Fruit fly (Drosophila melanogaster) whole organism, embryonic: Measurements from ENCODE around the gene mino.

Experiments
- ATbp ChIP-seq: fragments of 200-800 bp; sonication (Bioruptor generic); optimal IDR thresholded peaks from 2 replicates; lab custom pipeline; 2017; ENCODE audit warnings: missing biosample characterization, mild to moderate bottlenecking, missing genetic modification characterization, missing genetic modification reagents
- CG10366 ChIP-seq: fragments of 200-800 bp; sonication (Bioruptor generic); IDR thresholded peaks from 2 replicates; pipeline ENCODE4 v1.3.6; 2022; ENCODE audit warnings: missing biosample characterization, missing genetic modification characterization
- CG10462 ChIP-seq: fragments of 200-800 bp; sonication (Bioruptor generic); optimal IDR thresholded peaks from 2 replicates; lab custom pipeline; 2016; ENCODE audit warnings: missing biosample characterization, missing genetic modification characterization
- CG10654 ChIP-seq: fragments of 200-800 bp; sonication (Bioruptor generic); optimal IDR thresholded peaks from 2 replicates; lab custom pipeline; 2016; ENCODE audit warnings: missing biosample characterization, missing genetic modification characterization
- CG11093 ChIP-seq: fragments of 200-800 bp; sonication (Bioruptor generic); IDR thresholded peaks from 3 replicates; pipeline ENCODE4 v1.3.6; 2022; ENCODE audit warnings: missing biosample characterization, missing genetic modification characterization
- CG12744 ChIP-seq: fragments of 200-800 bp; sonication (Bioruptor generic); optimal IDR thresholded peaks from 2 replicates; lab custom pipeline; 2016; ENCODE audit warnings: missing biosample characterization, missing genetic modification characterization
- CG12769 ChIP-seq: fragments of 200-800 bp; sonication (Bioruptor generic); optimal IDR thresholded peaks from 2 replicates; lab custom pipeline; 2019; ENCODE audit warnings: missing biosample characterization, mild to moderate bottlenecking, missing genetic modification characterization, moderate library complexity
- CG13123 ChIP-seq: fragments of 200-800 bp; sonication (Bioruptor generic); optimal IDR thresholded peaks from 2 replicates; lab custom pipeline; 2016; ENCODE audit warnings: missing biosample characterization, missing genetic modification characterization
- CG1603 ChIP-seq: fragments of 200-800 bp; sonication (Bioruptor generic); optimal IDR thresholded peaks from 2 replicates; lab custom pipeline; 2019; ENCODE audit warnings: missing biosample characterization, mild to moderate bottlenecking, missing genetic modification characterization, moderate library complexity
- CG17385 ChIP-seq: fragments of 200-800 bp; sonication (Bioruptor generic); optimal IDR thresholded peaks from 3 replicates; lab custom pipeline; 2018; ENCODE audit warnings: missing biosample characterization, mild to moderate bottlenecking, missing genetic modification characterization
- CG17802 ChIP-seq: fragments of 200-800 bp; sonication (Bioruptor generic); optimal IDR thresholded peaks from 2 replicates; lab custom pipeline; 2018; ENCODE audit warnings: missing biosample characterization, mild to moderate bottlenecking, missing genetic modification characterization, moderate library complexity
- CG18764 ChIP-seq: fragments of 200-800 bp; sonication (Bioruptor generic); optimal IDR thresholded peaks from 3 replicates; lab custom pipeline; 2016; ENCODE audit warnings: missing biosample characterization, missing genetic modification characterization
- CG2116 ChIP-seq: fragments of 200-800 bp; sonication (Bioruptor generic); optimal IDR thresholded peaks from 3 replicates; lab custom pipeline; 2018; ENCODE audit warnings: missing biosample characterization, mild to moderate bottlenecking, missing genetic modification characterization
- CG33557 ChIP-seq: fragments of 200-800 bp; sonication (Bioruptor generic); optimal IDR thresholded peaks from 2 replicates; lab custom pipeline; 2019; ENCODE audit warnings: missing biosample characterization, mild to moderate bottlenecking, missing genetic modification characterization, moderate library complexity
- CG3838 ChIP-seq: fragments of 200-800 bp; sonication (Bioruptor generic); optimal IDR thresholded peaks from 3 replicates; lab custom pipeline; 2016; ENCODE audit warnings: missing biosample characterization, missing genetic modification characterization
- CG4424 ChIP-seq: fragments of 200-800 bp; sonication (Bioruptor generic); optimal IDR thresholded peaks from 3 replicates; lab custom pipeline; 2016; ENCODE audit warnings: missing biosample characterization, missing genetic modification characterization
- CG8359 ChIP-seq: fragments of 200-800 bp; sonication (Bioruptor generic); optimal IDR thresholded peaks from 2 replicates; lab custom pipeline; 2017; ENCODE audit warnings: missing biosample characterization, mild to moderate bottlenecking, missing genetic modification characterization, borderline replicate concordance
- CG8944 ChIP-seq: fragments of 200-800 bp; sonication (Bioruptor generic); optimal IDR thresholded peaks from 3 replicates; lab custom pipeline; 2016; ENCODE audit warnings: missing biosample characterization, missing genetic modification characterization
- CG9797 ChIP-seq: fragments of 200-800 bp; sonication (Bioruptor generic); optimal IDR thresholded peaks from 3 replicates; lab custom pipeline; 2018; ENCODE audit warnings: missing biosample characterization, mild to moderate bottlenecking, missing genetic modification characterization
- CG9876 ChIP-seq: fragments of 200-800 bp; sonication (Bioruptor generic); optimal IDR thresholded peaks from 2 replicates; lab custom pipeline; 2016; ENCODE audit warnings: missing biosample characterization, missing genetic modification characterization
- CG9932 ChIP-seq: fragments of 200-800 bp; sonication (Bioruptor generic); IDR thresholded peaks from 2 replicates; pipeline ENCODE4 v1.3.6; 2022; ENCODE audit warnings: missing biosample characterization, missing genetic modification characterization
- CoRest ChIP-seq: fragments of 200-800 bp; sonication (Bioruptor generic); optimal IDR thresholded peaks from 3 replicates; lab custom pipeline; 2018; ENCODE audit warnings: missing biosample characterization, mild to moderate bottlenecking, missing genetic modification characterization, moderate library complexity
- CrebB ChIP-seq: fragments of 200-800 bp; sonication (Bioruptor generic); optimal IDR thresholded peaks from 3 replicates; lab custom pipeline; 2018; ENCODE audit warnings: missing biosample characterization, mild to moderate bottlenecking, missing genetic modification characterization
- D ChIP-seq, 2 experiments: fragments of 200-800 bp in 1 of 2; fragments of >200 bp in 1 of 2; sonication (Bioruptor generic) in 1 of 2; optimal IDR thresholded peaks; 2 replicates in 1 of 2; 3 replicates in 1 of 2; lab custom pipeline; 2017; ENCODE audit warnings: mild to moderate bottlenecking in 1 of 2, missing biosample characterization in 1 of 2, missing genetic modification characterization in 1 of 2, missing genetic modification reagents in 1 of 2
- Dip3 ChIP-seq: fragments of 200-800 bp; sonication (Bioruptor generic); optimal IDR thresholded peaks from 3 replicates; lab custom pipeline; 2016; ENCODE audit warnings: missing biosample characterization, missing genetic modification characterization
- GATAe ChIP-seq: fragments of 200-800 bp; sonication (Bioruptor generic); conservative IDR thresholded peaks from 2 replicates; pipeline ENCODE4 v1.3.6; 2022; ENCODE audit warnings: missing biosample characterization, missing genetic modification characterization
- HLH54F ChIP-seq: fragments of 200-800 bp; sonication (Bioruptor generic); optimal IDR thresholded peaks from 3 replicates; lab custom pipeline; 2016; ENCODE audit warnings: missing biosample characterization, missing genetic modification characterization
- Hr51 ChIP-seq, 2 experiments: fragments of 200-800 bp; sonication (Bioruptor generic); optimal IDR thresholded peaks; 2 replicates in 1 of 2; 3 replicates in 1 of 2; lab custom pipeline; 2016 to 2018; ENCODE audit warnings: missing biosample characterization in 2 of 2, missing genetic modification characterization in 2 of 2, mild to moderate bottlenecking in 1 of 2, moderate library complexity in 1 of 2
- MESR4 ChIP-seq: fragments of 200-800 bp; sonication (Bioruptor generic); optimal IDR thresholded peaks from 2 replicates; lab custom pipeline; 2018; ENCODE audit warnings: missing biosample characterization, mild to moderate bottlenecking, missing genetic modification characterization, moderate library complexity
- Optix ChIP-seq: fragments of 200-800 bp; sonication (Bioruptor generic); IDR thresholded peaks from 3 replicates; pipeline ENCODE4 v1.3.6; 2022; ENCODE audit warnings: missing biosample characterization, missing genetic modification characterization
- Sox100B ChIP-seq: fragments of 200-800 bp; sonication (Bioruptor generic); optimal IDR thresholded peaks from 3 replicates; lab custom pipeline; 2018; ENCODE audit warnings: missing biosample characterization, mild to moderate bottlenecking, missing genetic modification characterization
- Sry-β ChIP-seq: fragments of 200-800 bp; sonication (Bioruptor generic); optimal IDR thresholded peaks from 2 replicates; lab custom pipeline; 2018; ENCODE audit warnings: missing biosample characterization, mild to moderate bottlenecking, missing genetic modification characterization, moderate library complexity
- Ssrp ChIP-seq: fragments of 200-800 bp; sonication (Bioruptor generic); optimal IDR thresholded peaks from 2 replicates; lab custom pipeline; 2018; ENCODE audit warnings: missing biosample characterization, mild to moderate bottlenecking, missing genetic modification characterization, moderate library complexity
- caup ChIP-seq: fragments of 200-800 bp; sonication (Bioruptor generic); optimal IDR thresholded peaks from 3 replicates; lab custom pipeline; 2017; ENCODE audit warnings: missing biosample characterization, mild to moderate bottlenecking, missing genetic modification characterization, moderate library complexity; ENCODE audit not compliant: severe bottlenecking
- cwo ChIP-seq: fragments of 200-800 bp; sonication (Bioruptor generic); optimal IDR thresholded peaks from 3 replicates; lab custom pipeline; 2017; ENCODE audit warnings: missing biosample characterization, missing genetic modification characterization, mild to moderate bottlenecking, moderate library complexity, missing genetic modification reagents
- da ChIP-seq: fragments of 200-800 bp; sonication (Bioruptor generic); optimal IDR thresholded peaks from 2 replicates; lab custom pipeline; 2016; ENCODE audit warnings: missing biosample characterization, missing genetic modification characterization
- eyg ChIP-seq: fragments of 200-800 bp; sonication (Bioruptor generic); optimal IDR thresholded peaks from 3 replicates; lab custom pipeline; 2016; ENCODE audit warnings: missing biosample characterization, missing genetic modification characterization
- fd102C ChIP-seq: fragments of 200-800 bp; sonication (Bioruptor generic); optimal IDR thresholded peaks from 2 replicates; lab custom pipeline; 2018; ENCODE audit warnings: missing biosample characterization, mild to moderate bottlenecking, missing genetic modification characterization, moderate library complexity
- hb ChIP-seq: fragments of 200-800 bp; sonication (Bioruptor generic); IDR thresholded peaks from 3 replicates; pipeline ENCODE4 v1.3.6; 2022; ENCODE audit warnings: missing biosample characterization, missing genetic modification characterization; ENCODE audit not compliant: partially characterized antibody
- lov ChIP-seq, 2 experiments: fragments of 200-800 bp in 1 of 2; fragments of >200 bp in 1 of 2; sonication (Bioruptor generic) in 1 of 2; IDR thresholded peaks in 1 of 2; optimal IDR thresholded peaks in 1 of 2; 2 replicates in 1 of 2; 3 replicates in 1 of 2; pipeline versions ENCODE4 v1.3.6 to Lab custom; 2017 to 2022; ENCODE audit warnings: missing biosample characterization in 1 of 2, missing genetic modification characterization in 1 of 2
- otp ChIP-seq: fragments of 200-800 bp; sonication (Bioruptor generic); IDR thresholded peaks from 3 replicates; pipeline ENCODE4, ENCODE4 v1.3.6; 2022; ENCODE audit warnings: missing biosample characterization, missing genetic modification characterization
- pho ChIP-seq: fragments of 200-800 bp; sonication (Bioruptor generic); optimal IDR thresholded peaks from 2 replicates; lab custom pipeline; 2016; ENCODE audit warnings: missing biosample characterization, missing genetic modification characterization
- pnt ChIP-seq: fragments of 200-800 bp; sonication (Bioruptor generic); optimal IDR thresholded peaks from 3 replicates; lab custom pipeline; 2016; ENCODE audit warnings: missing biosample characterization, missing genetic modification characterization
- rib ChIP-seq: fragments of 200-800 bp; sonication (Bioruptor generic); IDR thresholded peaks from 2 replicates; pipeline ENCODE4 v1.3.6; 2022; ENCODE audit warnings: missing biosample characterization, missing genetic modification characterization
- run ChIP-seq: fragments of 200-800 bp; sonication (Bioruptor generic); optimal IDR thresholded peaks from 3 replicates; lab custom pipeline; 2018; ENCODE audit warnings: missing biosample characterization, mild to moderate bottlenecking, missing genetic modification characterization
- sd ChIP-seq: fragments of 200-800 bp; sonication (Bioruptor generic); optimal IDR thresholded peaks from 3 replicates; lab custom pipeline; 2018; ENCODE audit warnings: missing biosample characterization, mild to moderate bottlenecking, missing genetic modification characterization, moderate library complexity
- trem ChIP-seq: fragments of 200-800 bp; optimal IDR thresholded peaks from 3 replicates; lab custom pipeline; 2019; ENCODE audit warnings: missing biosample characterization, mild to moderate bottlenecking, missing genetic modification characterization, moderate library complexity
- zf30C ChIP-seq: fragments of 200-800 bp; sonication (Bioruptor generic); optimal IDR thresholded peaks from 3 replicates; lab custom pipeline; 2018; ENCODE audit warnings: missing biosample characterization, mild to moderate bottlenecking, missing genetic modification characterization

Gene mino

dm6 chr3R:27946555-27947204 is 21.7 kb downstream of the mino start (continued):
- TF ChIP-seq sd (tag; lab: Kevin White, UChicago) (peak; percentile 67), CG1603 (no peak), D (optimal IDR thresholded peaks at IDR 0.05; lab: Kevin White, UChicago) (no peak), D (GFP tag; optimal IDR thresholded peaks at IDR 0.05; lab: Kevin White, UChicago) (no peak), CG10462 (GFP tag; lab: Kevin White, UChicago) (no peak), fd102C (GFP tag; lab: Kevin White, UChicago) (no peak), Hr51 (GFP tag; optimal IDR thresholded peaks at IDR 0.05; lab: Kevin White, UChicago) (no peak), CG3838 (GFP tag; lab: Kevin White, UChicago) (no peak), CoRest (tag; lab: Kevin White, UChicago) (peak; percentile 1), hb (no peak), Sry-β (GFP tag; lab: Kevin White, UChicago) (no peak), caup (GFP tag; lab: Kevin White, UChicago) (peak; percentile 7), zf30C (GFP tag; lab: Kevin White, UChicago) (no peak), Optix (GFP tag; lab: Robert Waterston, UW) (no peak), cwo (GFP tag; lab: Kevin White, UChicago) (peak; percentile 82), CG12769 (tag; lab: Kevin White, UChicago) (no peak), CG10366 (no peak; the same call in 1 of the 2 replicates), otp (GFP tag; lab: Robert Waterston, UW) (no peak), pho (GFP tag; lab: Kevin White, UChicago) (no peak), CG9876 (GFP tag; lab: Kevin White, UChicago) (no peak), CG18764 (no peak), CG2116 (GFP tag; lab: Kevin White, UChicago) (no peak), CG33557 (GFP tag; lab: Kevin White, UChicago) (peak; percentile 77), CG17385 (GFP tag; lab: Kevin White, UChicago) (no peak), CG13123 (GFP tag; lab: Kevin White, UChicago) (no peak), CG4424 (no peak), HLH54F (GFP tag; lab: Kevin White, UChicago) (no peak), rib (GFP tag; lab: Robert Waterston, UW) (no peak), trem (tag; lab: Kevin White, UChicago) (no peak), da (no peak), ATbp (GFP tag; lab: Kevin White, UChicago) (peak; percentile 71), lov (optimal IDR thresholded peaks at IDR 0.05; lab: Kevin White, UChicago) (no peak), lov (GFP tag; IDR thresholded peaks at IDR 0.05; lab: Robert Waterston, UW) (0 out of 3 replicates have a peak, but pooled peaks have one; percentile 17), CG8359 (GFP tag; lab: Kevin White, UChicago) (no peak), Dip3 (GFP tag; lab: Kevin White, UChicago) (no peak), CG9932 (GFP tag; lab: Robert Waterston, UW) (no peak), CG9797 (GFP tag; lab: Kevin White, UChicago) (no peak), run (no peak), GATAe (GFP tag; lab: Robert Waterston, UW) (peak; percentile 71), CrebB (tag; lab: Kevin White, UChicago) (no peak), CG17802 (tag; lab: Kevin White, UChicago) (no peak), eyg (no peak), CG12744 (GFP tag; lab: Kevin White, UChicago) (no peak), CG10654 (GFP tag; lab: Kevin White, UChicago) (no peak), MESR4 (GFP tag; lab: Kevin White, UChicago) (no peak), CG11093 (GFP tag; lab: Robert Waterston, UW) (peak; percentile 10; the same call in 1 of the 3 replicates), Ssrp (tag; lab: Kevin White, UChicago) (no peak), pnt (no peak), CG8944 (GFP tag; lab: Kevin White, UChicago) (no peak), Sox100B (no peak)
